Fruit fly (Drosophila melanogaster) whole organism, adult: ENCODE measurements around the gene CG14882.

Source experiments
- CG12768 ChIP-seq: fragments of 200-800 bp; sonication (Bioruptor generic); optimal IDR thresholded peaks from 2 replicates; lab custom pipeline; 2017; ENCODE audit warnings: missing biosample characterization, missing genetic modification characterization, mild to moderate bottlenecking, moderate library complexity, missing genetic modification reagents
- CG1620 ChIP-seq: fragments of 200-800 bp; sonication (Bioruptor generic); optimal IDR thresholded peaks from 2 replicates; lab custom pipeline; 2016; ENCODE audit warnings: missing biosample characterization, missing genetic modification characterization
- CG33017 ChIP-seq: fragments of 200-800 bp; sonication (Bioruptor generic); optimal IDR thresholded peaks from 2 replicates; lab custom pipeline; 2018; ENCODE audit warnings: missing biosample characterization, mild to moderate bottlenecking, missing genetic modification characterization, moderate library complexity
- CG7045 ChIP-seq: fragments of 200-800 bp; sonication (Bioruptor generic); optimal IDR thresholded peaks from 2 replicates; lab custom pipeline; 2017; ENCODE audit warnings: missing biosample characterization, mild to moderate bottlenecking, missing genetic modification characterization
- Mnt ChIP-seq: fragments of 200-800 bp; sonication (Bioruptor generic); optimal IDR thresholded peaks from 2 replicates; lab custom pipeline; 2016; ENCODE audit warnings: missing biosample characterization, mild to moderate bottlenecking, missing genetic modification characterization
- cnc ChIP-seq, 2 experiments: fragments of >200 bp; optimal IDR thresholded peaks; 2 replicates each; lab custom pipeline; 2017
- kay ChIP-seq: fragments of 200-800 bp; sonication (Bioruptor generic); peaks from one replicate; lab custom pipeline; 2016; ENCODE audit warnings: missing biosample characterization, missing genetic modification characterization, borderline replicate concordance
- ovo ChIP-seq: fragments of 200-800 bp; sonication (Bioruptor generic); optimal IDR thresholded peaks from 2 replicates; lab custom pipeline; 2016; ENCODE audit warnings: missing biosample characterization, missing genetic modification characterization

DNA sequence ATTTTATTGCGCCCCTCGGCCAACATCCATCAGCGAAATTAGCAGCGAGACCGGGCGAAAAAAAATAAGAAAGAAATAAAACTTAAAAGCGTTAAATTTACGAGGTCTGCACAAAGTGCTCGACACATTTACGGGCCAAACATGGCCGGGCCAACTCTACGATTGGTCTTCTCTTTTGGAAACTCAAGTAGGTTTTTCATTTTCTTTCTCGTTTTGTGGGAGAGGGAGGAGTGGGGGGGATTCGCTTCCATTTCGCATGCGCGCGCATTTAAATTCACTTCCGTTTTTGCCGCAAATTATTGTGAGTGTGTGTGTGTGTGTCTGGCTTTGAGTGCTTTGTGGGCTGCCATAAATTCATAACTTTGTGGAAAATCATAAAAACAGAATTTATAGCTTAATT, 15.5 kb upstream of the CG14882 start:
- TF ChIP-seq CG1620 (GFP tag; lab: Kevin White, UChicago) (no peak), kay (GFP tag; lab: Kevin White, UChicago) (no peak), CG12768 (GFP tag; lab: Kevin White, UChicago) (no peak), CG33017 (tag; lab: Kevin White, UChicago) (no peak), Mnt (GFP tag; lab: Kevin White, UChicago) (no peak), CG7045 (GFP tag; lab: Kevin White, UChicago) (no peak), ovo (no peak), cnc (optimal IDR thresholded peaks at IDR 0.05; lab: Kevin White, UChicago) (no peak)
